Fruit fly (Drosophila melanogaster): Measurements from ENCODE around the gene crq.

The crq gene

dm6 chr2L:435311-435806 is 17.5 kb downstream of the crq start (continued):
- TF ChIP-seq ss (GFP tag; optimal IDR thresholded peaks at IDR 0.05) (peak in 1 of 2 experiments; percentile 1), CG34406 (GFP tag; optimal IDR thresholded peaks at IDR 0.05) (peak; percentile 46), Sox14 (GFP tag; optimal IDR thresholded peaks at IDR 0.05) (peak; percentile 11), Met (GFP tag; optimal IDR thresholded peaks at IDR 0.05) (peak; percentile 37), Hr4 (GFP tag; optimal IDR thresholded peaks at IDR 0.05) (peak; percentile 71), Ets21C (GFP tag; optimal IDR thresholded peaks at IDR 0.05) (no peak), svp (GFP tag) (peak; percentile 79), Gug (GFP tag; IDR thresholded peaks at IDR 0.05) (peak; percentile 73), spab (GFP tag; optimal IDR thresholded peaks at IDR 0.05) (peak; percentile 2), fd85E (GFP tag; optimal IDR thresholded peaks at IDR 0.05) (no peak), CG31627 (GFP tag; optimal IDR thresholded peaks at IDR 0.05) (peak; percentile 6), CG8119 (GFP tag; IDR thresholded peaks at IDR 0.05) (peak; percentile 84), esn (GFP tag; optimal IDR thresholded peaks at IDR 0.05) (peak; percentile 23)

dm6 chr2L:434439-434838 is 18.4 kb downstream of the crq start:
- TF ChIP-seq Eip93F (GFP tag; optimal IDR thresholded peaks at IDR 0.05) (no peak), CG11762 (GFP tag; optimal IDR thresholded peaks at IDR 0.05; ENCODE audit: insufficient read depth) (no peak), CG15336 (GFP tag; IDR thresholded peaks at IDR 0.05) (no peak), CG8632 (GFP tag; optimal IDR thresholded peaks at IDR 0.05) (no peak), CG34406 (GFP tag; optimal IDR thresholded peaks at IDR 0.05) (no peak), net (GFP tag; optimal IDR thresholded peaks at IDR 0.05) (no peak), Sox102F (GFP tag; optimal IDR thresholded peaks at IDR 0.05) (no peak), salr (GFP tag; optimal IDR thresholded peaks at IDR 0.05) (no peak), CG6808 (GFP tag; optimal IDR thresholded peaks at IDR 0.05) (no peak), fkh (GFP tag; optimal IDR thresholded peaks at IDR 0.05) (no peak), acj6 (GFP tag; optimal IDR thresholded peaks at IDR 0.05) (no peak), Gug (GFP tag; IDR thresholded peaks at IDR 0.05) (no peak), dsx (GFP tag; optimal IDR thresholded peaks at IDR 0.05; ENCODE audit: poor library complexity, severe bottlenecking) (no peak), svp (GFP tag) (no peak), CG10631 (GFP tag; optimal IDR thresholded peaks at IDR 0.05) (no peak), lz (GFP tag; optimal IDR thresholded peaks at IDR 0.05) (no peak), CG6163 (GFP tag; IDR thresholded peaks at IDR 0.05) (no peak), CG10669 (GFP tag; optimal IDR thresholded peaks at IDR 0.05) (no peak)

dm6 chr2L:432119-432518 is 20.7 kb downstream of the crq start:
- TF ChIP-seq Sox14 (GFP tag; optimal IDR thresholded peaks at IDR 0.05): no peak
- TF ChIP-seq svp (GFP tag): peak; percentile 64
- TF ChIP-seq Sox102F (GFP tag; optimal IDR thresholded peaks at IDR 0.05): no peak
- peak; percentile 48 for TF ChIP-seq vri (GFP tag; optimal IDR thresholded peaks at IDR 0.05)
- TF ChIP-seq Smox (GFP tag; optimal IDR thresholded peaks at IDR 0.05): no peak
- peak; percentile 3 for TF ChIP-seq Eip78C (GFP tag)
- no peak for TF ChIP-seq fd59A (GFP tag; optimal IDR thresholded peaks at IDR 0.05)

DNA sequence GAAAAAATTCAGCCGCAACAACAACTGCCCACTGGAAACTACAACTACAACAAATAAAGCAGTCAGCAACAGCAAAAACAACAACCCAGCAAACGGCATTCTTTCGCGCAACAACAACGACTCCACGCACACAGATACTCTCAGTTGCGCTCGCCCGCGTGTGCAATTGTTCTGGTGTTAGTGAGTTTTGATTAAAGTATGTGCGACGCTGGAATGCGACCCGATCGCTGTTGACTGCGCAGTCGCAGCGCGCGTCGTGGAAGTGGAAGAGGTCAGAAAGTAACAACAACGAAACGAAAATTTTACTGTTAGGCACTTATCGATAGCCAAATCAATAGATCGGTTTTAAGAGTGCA is 21.2 kb downstream of the crq start:
- TF ChIP-seq fd59A (GFP tag; optimal IDR thresholded peaks at IDR 0.05): no peak
- peak; percentile 73 for TF ChIP-seq svp (GFP tag)

- TF ChIP-seq CG6163 (GFP tag; IDR thresholded peaks at IDR 0.05) (peak; percentile 89), spab (GFP tag; optimal IDR thresholded peaks at IDR 0.05) (peak; percentile 52), CG8119 (GFP tag; IDR thresholded peaks at IDR 0.05) (peak; percentile 76; the same call in 2 of the 3 replicates), acj6 (GFP tag; optimal IDR thresholded peaks at IDR 0.05) (no peak), Met (GFP tag; optimal IDR thresholded peaks at IDR 0.05) (peak; percentile 40), CG4318 (GFP tag; optimal IDR thresholded peaks at IDR 0.05) (no peak), CG11762 (GFP tag; optimal IDR thresholded peaks at IDR 0.05; ENCODE audit: insufficient read depth) (no peak), Hr39 (GFP tag; optimal IDR thresholded peaks at IDR 0.05) (no peak), Lpt (GFP tag; optimal IDR thresholded peaks at IDR 0.05) (no peak), Sox14 (GFP tag; optimal IDR thresholded peaks at IDR 0.05) (peak; percentile 35), ss (GFP tag; optimal IDR thresholded peaks at IDR 0.05) (peak; percentile 71 to 75), CG10669 (GFP tag; optimal IDR thresholded peaks at IDR 0.05) (peak; percentile 57), Sox15 (GFP tag; optimal IDR thresholded peaks at IDR 0.05) (no peak), fd59A (GFP tag; optimal IDR thresholded peaks at IDR 0.05) (peak; percentile 32), CG6792 (GFP tag; optimal IDR thresholded peaks at IDR 0.05) (no peak), lz (GFP tag; optimal IDR thresholded peaks at IDR 0.05) (no peak), CG10631 (GFP tag; optimal IDR thresholded peaks at IDR 0.05) (peak; percentile 17), CG32006 (GFP tag; optimal IDR thresholded peaks at IDR 0.05) (peak; percentile 22), CG34406 (GFP tag; optimal IDR thresholded peaks at IDR 0.05) (no peak), salr (GFP tag; optimal IDR thresholded peaks at IDR 0.05) (no peak), CG15336 (GFP tag; IDR thresholded peaks at IDR 0.05) (peak; percentile 71; the same call in 1 of the 2 replicates), OdsH (GFP tag; optimal IDR thresholded peaks at IDR 0.05) (peak; percentile 21), achi (GFP tag; optimal IDR thresholded peaks at IDR 0.05) (peak; percentile 55)
These were observed 21.8 kb downstream of the crq start, which contains the start of gene ex for dm6 chr2L:430820-431628. Gene ex (plus strand): TSS chr2L:431227.

Measured in whole organism, prepupa.